Fruit fly (Drosophila melanogaster) whole organism, embryonic: ENCODE measurements around the gene eIF4E6.

Source experiments
- Asciz ChIP-seq: fragments of 200-800 bp; sonication (Bioruptor generic); optimal IDR thresholded peaks from 2 replicates; lab custom pipeline; 2017; ENCODE audit warnings: missing biosample characterization, mild to moderate bottlenecking, missing genetic modification characterization, missing genetic modification reagents
- CG10147 ChIP-seq: fragments of 200-800 bp; sonication (Bioruptor generic); optimal IDR thresholded peaks from 2 replicates; lab custom pipeline; 2019; ENCODE audit warnings: missing biosample characterization, mild to moderate bottlenecking, missing genetic modification characterization, moderate library complexity
- CG10209 ChIP-seq: fragments of 200-800 bp; sonication (Bioruptor generic); optimal IDR thresholded peaks from 3 replicates; lab custom pipeline; 2017; ENCODE audit warnings: missing biosample characterization, mild to moderate bottlenecking, missing genetic modification characterization, missing genetic modification reagents
- CG10431 ChIP-seq: fragments of 200-800 bp; sonication (Bioruptor generic); optimal IDR thresholded peaks from 3 replicates; lab custom pipeline; 2018; ENCODE audit warnings: missing biosample characterization, mild to moderate bottlenecking, missing genetic modification characterization
- CG11560 ChIP-seq: fragments of 200-800 bp; sonication (Bioruptor generic); IDR thresholded peaks from 3 replicates; pipeline ENCODE4 v1.3.6; 2022; ENCODE audit warnings: missing biosample characterization, missing genetic modification characterization
- CG12219 ChIP-seq: fragments of 200-800 bp; sonication (Bioruptor generic); optimal IDR thresholded peaks from 3 replicates; lab custom pipeline; 2018; ENCODE audit warnings: missing biosample characterization, mild to moderate bottlenecking, missing genetic modification characterization
- CG12659 ChIP-seq: fragments of 200-800 bp; sonication (Bioruptor generic); optimal IDR thresholded peaks from 3 replicates; lab custom pipeline; 2017; ENCODE audit warnings: mild to moderate bottlenecking, missing biosample characterization, missing genetic modification reagents, missing genetic modification characterization
- CG13424 ChIP-seq: fragments of 200-800 bp; sonication (Bioruptor generic); optimal IDR thresholded peaks from 2 replicates; lab custom pipeline; 2019; ENCODE audit warnings: missing biosample characterization, mild to moderate bottlenecking, missing genetic modification characterization, moderate library complexity
- CG17802 ChIP-seq: fragments of 200-800 bp; sonication (Bioruptor generic); optimal IDR thresholded peaks from 2 replicates; lab custom pipeline; 2018; ENCODE audit warnings: missing biosample characterization, mild to moderate bottlenecking, missing genetic modification characterization, moderate library complexity
- CG18011 ChIP-seq: fragments of 200-800 bp; sonication (Bioruptor generic); optimal IDR thresholded peaks from 2 replicates; lab custom pipeline; 2017; ENCODE audit warnings: missing biosample characterization, missing genetic modification characterization, mild to moderate bottlenecking, moderate library complexity, missing genotype
- CG30431 ChIP-seq: fragments of 200-800 bp; sonication (Bioruptor generic); optimal IDR thresholded peaks from 2 replicates; lab custom pipeline; 2017; ENCODE audit warnings: missing biosample characterization, missing genetic modification characterization
- CG32767 ChIP-seq: fragments of 200-800 bp; sonication (Bioruptor generic); IDR thresholded peaks from 2 replicates; pipeline ENCODE4 v1.3.6; 2022; ENCODE audit warnings: missing biosample characterization, missing genetic modification characterization
- CG6654 ChIP-seq: fragments of 200-800 bp; sonication (Bioruptor generic); optimal IDR thresholded peaks from 2 replicates; lab custom pipeline; 2017; ENCODE audit warnings: missing biosample characterization, mild to moderate bottlenecking, missing genetic modification characterization
- CG6765 ChIP-seq: fragments of 200-800 bp; sonication (Bioruptor generic); optimal IDR thresholded peaks from 3 replicates; lab custom pipeline; 2017; ENCODE audit warnings: missing biosample characterization, mild to moderate bottlenecking, missing genetic modification characterization
- CG7963 ChIP-seq: fragments of 200-800 bp; sonication (Bioruptor generic); IDR thresholded peaks from 3 replicates; pipeline ENCODE4 v1.3.6; 2022; ENCODE audit warnings: missing biosample characterization, missing genetic modification characterization; ENCODE audit not compliant: partially characterized antibody
- CG9932 ChIP-seq: fragments of 200-800 bp; sonication (Bioruptor generic); IDR thresholded peaks from 2 replicates; pipeline ENCODE4 v1.3.6; 2022; ENCODE audit warnings: missing biosample characterization, missing genetic modification characterization
- CHES-1-like ChIP-seq: fragments of 200-800 bp; sonication (Bioruptor generic); optimal IDR thresholded peaks from 2 replicates; lab custom pipeline; 2016; ENCODE audit warnings: missing biosample characterization, missing genetic modification characterization
- Camta ChIP-seq: fragments of 200-800 bp; sonication (Bioruptor generic); optimal IDR thresholded peaks from 2 replicates; lab custom pipeline; 2016; ENCODE audit warnings: missing biosample characterization, missing genetic modification characterization
- Fer2 ChIP-seq: fragments of 200-800 bp; sonication (Bioruptor generic); optimal IDR thresholded peaks from 2 replicates; lab custom pipeline; 2018; ENCODE audit warnings: missing biosample characterization, mild to moderate bottlenecking, missing genetic modification characterization, moderate library complexity
- Hmx ChIP-seq: fragments of 200-800 bp; sonication (Bioruptor generic); optimal IDR thresholded peaks from 2 replicates; lab custom pipeline; 2016; ENCODE audit warnings: missing biosample characterization, missing genetic modification characterization
- Hr78 ChIP-seq, 2 experiments: fragments of 200-800 bp in 1 of 2; fragments of >200 bp in 1 of 2; sonication (Bioruptor generic) in 1 of 2; optimal IDR thresholded peaks; 2 replicates each; lab custom pipeline; 2017 to 2019; ENCODE audit warnings: missing biosample characterization in 2 of 2, missing genetic modification characterization in 2 of 2, mild to moderate bottlenecking in 1 of 2, moderate library complexity in 1 of 2
- Lpt ChIP-seq: fragments of >200 bp; optimal IDR thresholded peaks from 2 replicates; lab custom pipeline; 2018; ENCODE audit warnings: missing biosample characterization, missing genetic modification characterization
- Med ChIP-seq: fragments of 200-800 bp; sonication (Bioruptor generic); peaks from one replicate; lab custom pipeline; 2016; ENCODE audit warnings: missing biosample characterization, missing genetic modification characterization, mild to moderate bottlenecking, inconsistent platforms, moderate library complexity
- Meics ChIP-seq: fragments of 200-800 bp; sonication (Bioruptor generic); optimal IDR thresholded peaks from 2 replicates; lab custom pipeline; 2017; ENCODE audit warnings: missing biosample characterization, mild to moderate bottlenecking, missing genetic modification characterization
- Nf-YC ChIP-seq: fragments of 200-800 bp; optimal IDR thresholded peaks from 3 replicates; lab custom pipeline; 2019; ENCODE audit warnings: missing biosample characterization, mild to moderate bottlenecking, missing genetic modification characterization, moderate library complexity
- Ravus ChIP-seq: fragments of 200-800 bp; sonication (Bioruptor generic); IDR thresholded peaks from 2 replicates; pipeline ENCODE4 v1.3.6; 2022; ENCODE audit warnings: missing biosample characterization, missing genetic modification characterization
- Rfx ChIP-seq: fragments of 200-800 bp; sonication (Bioruptor generic); IDR thresholded peaks from 2 replicates; pipeline ENCODE4 v1.3.6; 2022; ENCODE audit warnings: missing biosample characterization, missing genetic modification characterization
- Sox102F ChIP-seq: fragments of 200-800 bp; sonication (Bioruptor generic); optimal IDR thresholded peaks from 2 replicates; lab custom pipeline; 2018; ENCODE audit warnings: missing biosample characterization, mild to moderate bottlenecking, missing genetic modification characterization, moderate library complexity
- Spps ChIP-seq: fragments of 200-800 bp; sonication (Bioruptor generic); optimal IDR thresholded peaks from 2 replicates; lab custom pipeline; 2018; ENCODE audit warnings: missing biosample characterization, mild to moderate bottlenecking, missing genetic modification characterization
- Xrp1 ChIP-seq: fragments of 200-800 bp; sonication (Bioruptor generic); IDR thresholded peaks from 2 replicates; pipeline ENCODE4 v1.3.6; 2022; ENCODE audit warnings: missing biosample characterization, missing genetic modification characterization
- caup ChIP-seq: fragments of 200-800 bp; sonication (Bioruptor generic); optimal IDR thresholded peaks from 3 replicates; lab custom pipeline; 2017; ENCODE audit warnings: missing biosample characterization, mild to moderate bottlenecking, missing genetic modification characterization, moderate library complexity; ENCODE audit not compliant: severe bottlenecking
- cg ChIP-seq: fragments of 200-800 bp; sonication (Bioruptor generic); optimal IDR thresholded peaks from 3 replicates; lab custom pipeline; 2019; ENCODE audit warnings: missing biosample characterization, mild to moderate bottlenecking, missing genetic modification characterization, moderate library complexity
- chm ChIP-seq: fragments of 200-800 bp; sonication (Bioruptor generic); IDR thresholded peaks from 2 replicates; pipeline ENCODE4 v1.3.6; 2022; ENCODE audit warnings: missing biosample characterization, missing genetic modification characterization
- cwo ChIP-seq: fragments of 200-800 bp; sonication (Bioruptor generic); optimal IDR thresholded peaks from 3 replicates; lab custom pipeline; 2017; ENCODE audit warnings: missing biosample characterization, missing genetic modification characterization, mild to moderate bottlenecking, moderate library complexity, missing genetic modification reagents
- dimm ChIP-seq: fragments of 200-800 bp; sonication (Bioruptor generic); IDR thresholded peaks from 2 replicates; pipeline ENCODE4 v1.3.6; 2022; ENCODE audit warnings: missing biosample characterization, missing genetic modification characterization
- dpn ChIP-seq, 2 experiments: fragments of 200-800 bp; sonication (Bioruptor generic); optimal IDR thresholded peaks; 3 replicates each; lab custom pipeline; 2016; ENCODE audit warnings: missing biosample characterization in 2 of 2, missing genetic modification characterization in 2 of 2
- gcm2 ChIP-seq: fragments of 200-800 bp; sonication (Bioruptor generic); optimal IDR thresholded peaks from 2 replicates; lab custom pipeline; 2016; ENCODE audit warnings: missing biosample characterization, missing genetic modification characterization
- jing ChIP-seq: fragments of 200-800 bp; sonication (Bioruptor generic); optimal IDR thresholded peaks from 2 replicates; lab custom pipeline; 2018; ENCODE audit warnings: missing biosample characterization, mild to moderate bottlenecking, missing genetic modification characterization
- ken ChIP-seq: fragments of 200-800 bp; sonication (Bioruptor generic); IDR thresholded peaks from 3 replicates; pipeline ENCODE4 v1.3.6; 2022; ENCODE audit warnings: missing biosample characterization, missing genetic modification characterization
- nom ChIP-seq: fragments of 200-800 bp; sonication (Bioruptor generic); optimal IDR thresholded peaks from 2 replicates; lab custom pipeline; 2017; ENCODE audit warnings: missing biosample characterization, missing genetic modification characterization, mild to moderate bottlenecking, moderate library complexity, missing genetic modification reagents
- pita ChIP-seq: fragments of 200-800 bp; sonication (Bioruptor generic); optimal IDR thresholded peaks from 2 replicates; lab custom pipeline; 2017; ENCODE audit warnings: missing biosample characterization, mild to moderate bottlenecking, missing genetic modification characterization
- prd ChIP-seq, 3 experiments: fragments of >200 bp in 2 of 3; fragments of 200-800 bp in 1 of 3; sonication (Bioruptor generic) in 1 of 3; optimal IDR thresholded peaks in 2 of 3; IDR thresholded peaks in 1 of 3; 2 replicates in 2 of 3; 3 replicates in 1 of 3; pipeline versions ENCODE4 v1.3.6 to Lab custom; 2017 to 2022; ENCODE audit warnings: missing biosample characterization in 1 of 3, missing genetic modification characterization in 1 of 3
- row ChIP-seq: fragments of 200-800 bp; sonication (Bioruptor generic); IDR thresholded peaks from 3 replicates; pipeline ENCODE4 v1.3.6; 2022; ENCODE audit warnings: missing biosample characterization, missing genetic modification characterization
- run ChIP-seq: fragments of 200-800 bp; sonication (Bioruptor generic); optimal IDR thresholded peaks from 3 replicates; lab custom pipeline; 2018; ENCODE audit warnings: missing biosample characterization, mild to moderate bottlenecking, missing genetic modification characterization
- so ChIP-seq: fragments of 200-800 bp; sonication (Bioruptor generic); IDR thresholded peaks from 3 replicates; pipeline ENCODE4 v1.3.6; 2022; ENCODE audit warnings: missing biosample characterization, missing genetic modification characterization
- tin ChIP-seq: fragments of 200-800 bp; sonication (Bioruptor generic); optimal IDR thresholded peaks from 3 replicates; lab custom pipeline; 2016; ENCODE audit warnings: missing biosample characterization, missing genetic modification characterization
- trh ChIP-seq: fragments of 200-800 bp; sonication (Bioruptor generic); optimal IDR thresholded peaks from 2 replicates; lab custom pipeline; 2016; ENCODE audit warnings: missing biosample characterization, missing genetic modification characterization
- vvl ChIP-seq: fragments of 200-800 bp; sonication (Bioruptor generic); IDR thresholded peaks from 2 replicates; pipeline ENCODE4 v1.3.6; 2022; ENCODE audit warnings: missing biosample characterization, missing genetic modification characterization

eIF4E6 gene

dm6 chr3R:29033909-29034629 lies 7.1 kb upstream of the eIF4E6 start, which contains the start of the genes beta4GalNAcTB and Cpsf100 (continued):
- peak; percentile 85 for TF ChIP-seq row
- TF ChIP-seq Lpt (GFP tag; lab: Kevin White, UChicago) = no peak
- peak; percentile 79 for TF ChIP-seq Meics
- TF ChIP-seq caup (GFP tag; lab: Kevin White, UChicago) = peak; percentile 32
- TF ChIP-seq trh = peak; percentile 21
- peak; percentile 66 for TF ChIP-seq Camta (GFP tag; lab: Kevin White, UChicago)
- TF ChIP-seq Spps = peak; percentile 1
- TF ChIP-seq CG10147 (GFP tag; lab: Kevin White, UChicago) = peak; percentile 65
- peak; percentile 46 for TF ChIP-seq Hmx (GFP tag; lab: Kevin White, UChicago)
- TF ChIP-seq Hr78 (GFP tag; optimal IDR thresholded peaks at IDR 0.05; lab: Kevin White, UChicago) = no peak
- peak; percentile 64 for TF ChIP-seq CG30431 (GFP tag; lab: Kevin White, UChicago)
- TF ChIP-seq CG6654 (GFP tag; lab: Kevin White, UChicago) = peak; percentile 35
- no peak for TF ChIP-seq so (GFP tag; lab: Robert Waterston, UW)
- no peak for TF ChIP-seq CG10431 (GFP tag; lab: Kevin White, UChicago)
- peak; percentile 89 for TF ChIP-seq Med
- peak; percentile 79 for TF ChIP-seq CG9932 (GFP tag; lab: Robert Waterston, UW)
- peak; percentile 84 for TF ChIP-seq CG12659 (GFP tag; lab: Kevin White, UChicago)
- TF ChIP-seq pita (GFP tag; lab: Kevin White, UChicago) = no peak
- TF ChIP-seq prd (optimal IDR thresholded peaks at IDR 0.05; lab: Kevin White, UChicago) = no peak
- TF ChIP-seq prd (GFP tag; IDR thresholded peaks at IDR 0.05; lab: Robert Waterston, UW) = peak; percentile 77
- peak; percentile 46 for TF ChIP-seq CG18011
- TF ChIP-seq CG12219 (GFP tag; lab: Kevin White, UChicago) = no peak
- TF ChIP-seq CG10209 = peak; percentile 70
- TF ChIP-seq CG13424 (tag; lab: Kevin White, UChicago) = peak; percentile 71
- TF ChIP-seq Nf-YC (tag; lab: Kevin White, UChicago) = peak; percentile 65
- peak; percentile 39 for TF ChIP-seq gcm2 (GFP tag; lab: Kevin White, UChicago)
- TF ChIP-seq CG11560 (tag; lab: Robert Waterston, UW) = 0 out of 3 replicates have a peak, but pooled peaks have one; percentile 42
- peak; percentile 57 to 63 for TF ChIP-seq dpn (GFP tag; optimal IDR thresholded peaks at IDR 0.05; lab: Kevin White, UChicago)
- peak; percentile 48 for TF ChIP-seq jing (GFP tag; lab: Kevin White, UChicago)
- peak; percentile 57; the same call in 1 of the 2 replicates for TF ChIP-seq vvl (GFP tag; lab: Robert Waterston, UW)
- no peak for TF ChIP-seq Ravus (GFP tag; lab: Robert Waterston, UW)
- no peak for TF ChIP-seq cg
- peak; percentile 46 for TF ChIP-seq Asciz
- TF ChIP-seq Xrp1 (GFP tag; lab: Robert Waterston, UW) = peak; percentile 49
- no peak for TF ChIP-seq dimm
- TF ChIP-seq nom (GFP tag; lab: Kevin White, UChicago) = no peak
- TF ChIP-seq run (tag; lab: Kevin White, UChicago) = no peak
- TF ChIP-seq CG6765 (GFP tag; lab: Kevin White, UChicago) = peak; percentile 47
- peak; percentile 72 for TF ChIP-seq tin (GFP tag; lab: Kevin White, UChicago)
- no peak for TF ChIP-seq CG7963
- peak; percentile 64 for TF ChIP-seq Sox102F (GFP tag; lab: Kevin White, UChicago)
- peak; percentile 31 for TF ChIP-seq Fer2 (tag; lab: Kevin White, UChicago)
- peak; percentile 76 for TF ChIP-seq Rfx (GFP tag; lab: Robert Waterston, UW)
- TF ChIP-seq chm (GFP tag; lab: Robert Waterston, UW) = 0 out of 2 replicates have a peak, but pooled peaks have one; percentile 52
- no peak for TF ChIP-seq CG17802 (tag; lab: Kevin White, UChicago)
- peak; percentile 49 for TF ChIP-seq cwo (GFP tag; lab: Kevin White, UChicago)
- peak; percentile 59; the same call in 1 of the 3 replicates for TF ChIP-seq ken
- peak; percentile 47 for TF ChIP-seq CHES-1-like (GFP tag; lab: Kevin White, UChicago)
- TF ChIP-seq CG32767 (GFP tag; lab: Robert Waterston, UW) = no peak
